Worm (Caenorhabditis elegans) whole organism, young adult: ENCODE measurements around the gene nstp-9.
A peak's percentile ranks its signal among the peaks of the same experiment; 100 is the strongest.

Experiments
- B0019.2 ChIP-seq: fragments of 200-800 bp; sonication (Bioruptor generic); conservative IDR thresholded peaks from 2 replicates; pipeline ENCODE4 v1.3.6; 2022; ENCODE audit warnings: missing genetic modification reagents, missing genetic modification characterization, missing compliant biosample characterization
- B0261.1 ChIP-seq: sonication (generic microtip); optimal IDR thresholded peaks from 2 replicates; lab custom pipeline; 2016; ENCODE audit warnings: mild to moderate bottlenecking, missing genetic modification characterization, moderate library complexity, missing compliant biosample characterization
- K11D2.4 ChIP-seq: fragments of 200-800 bp; sonication (Bioruptor generic); IDR thresholded peaks from 2 replicates; pipeline ENCODE4 v1.3.6; 2022; ENCODE audit warnings: missing genetic modification reagents, missing genetic modification characterization, missing compliant biosample characterization
- Y95B8A.8 ChIP-seq: fragments of 200-800 bp; sonication (Bioruptor generic); IDR thresholded peaks from 2 replicates; pipeline ENCODE4 v1.3.6; 2022; ENCODE audit warnings: missing genetic modification reagents, missing genetic modification characterization, missing compliant biosample characterization
- athp-1 ChIP-seq: sonication (generic microtip); optimal IDR thresholded peaks from 2 replicates; lab custom pipeline; 2017; ENCODE audit warnings: mild to moderate bottlenecking, missing genetic modification characterization, missing compliant biosample characterization
- cebp-1 ChIP-seq, 2 experiments: fragments of 200-800 bp in 1 of 2; sonication (Bioruptor generic) in 1 of 2; sonication (generic microtip) in 1 of 2; IDR thresholded peaks in 1 of 2; optimal IDR thresholded peaks in 1 of 2; 2 replicates each; pipeline versions ENCODE4 v1.3.6 to Lab custom; 2017 to 2022; ENCODE audit warnings: missing compliant biosample characterization in 2 of 2, missing genetic modification characterization in 2 of 2, mild to moderate bottlenecking in 1 of 2, missing genetic modification reagents in 1 of 2, moderate library complexity in 1 of 2
- efl-1 ChIP-seq: fragments of 150-350 bp; optimal IDR thresholded peaks from 2 replicates; lab custom pipeline; 2014; ENCODE audit warnings: missing biosample characterization, missing genetic modification reagents, missing genetic modification characterization
- lir-1 ChIP-seq: fragments of 200-800 bp; sonication (Bioruptor generic); conservative IDR thresholded peaks from 2 replicates; pipeline ENCODE4 v1.3.6; 2022; ENCODE audit warnings: missing genetic modification reagents, missing genetic modification characterization, missing compliant biosample characterization
- madf-8 ChIP-seq: fragments of 200-800 bp; sonication (Bioruptor generic); conservative IDR thresholded peaks from 2 replicates; pipeline ENCODE4 v1.3.6; 2022; ENCODE audit warnings: missing genetic modification reagents, missing genetic modification characterization, missing compliant biosample characterization
- mes-4 ChIP-seq: sonication (generic microtip); optimal IDR thresholded peaks from 2 replicates; lab custom pipeline; 2016; ENCODE audit warnings: missing genotype, missing genetic modification characterization, missing compliant biosample characterization
- mxl-1 ChIP-seq: sonication (generic microtip); optimal IDR thresholded peaks from 2 replicates; lab custom pipeline; 2016; ENCODE audit warnings: missing genetic modification characterization, missing compliant biosample characterization
- nfya-1 ChIP-seq: sonication (generic microtip); optimal IDR thresholded peaks from 2 replicates; lab custom pipeline; 2017; ENCODE audit warnings: antibody characterized with exemption, missing compliant biosample characterization, missing genetic modification characterization, borderline replicate concordance; ENCODE audit not compliant: insufficient read depth
- snpc-3.4 ChIP-seq: sonication (generic microtip); optimal IDR thresholded peaks from 2 replicates; lab custom pipeline; 2017; ENCODE audit warnings: missing genetic modification characterization, mild to moderate bottlenecking, missing compliant biosample characterization, antibody characterized with exemption, moderate library complexity, missing genotype, missing genetic modification reagents
- sptf-2 ChIP-seq: fragments of 200-800 bp; sonication (Bioruptor generic); optimal IDR thresholded peaks from 2 replicates; lab custom pipeline; 2018; ENCODE audit warnings: mild to moderate bottlenecking, missing genetic modification characterization, missing compliant biosample characterization
- xnd-1 ChIP-seq: sonication (generic microtip); optimal IDR thresholded peaks from 2 replicates; lab custom pipeline; 2016; ENCODE audit warnings: missing genotype, missing genetic modification reagents, missing genetic modification characterization, missing compliant biosample characterization

The nstp-9 gene

DNA sequence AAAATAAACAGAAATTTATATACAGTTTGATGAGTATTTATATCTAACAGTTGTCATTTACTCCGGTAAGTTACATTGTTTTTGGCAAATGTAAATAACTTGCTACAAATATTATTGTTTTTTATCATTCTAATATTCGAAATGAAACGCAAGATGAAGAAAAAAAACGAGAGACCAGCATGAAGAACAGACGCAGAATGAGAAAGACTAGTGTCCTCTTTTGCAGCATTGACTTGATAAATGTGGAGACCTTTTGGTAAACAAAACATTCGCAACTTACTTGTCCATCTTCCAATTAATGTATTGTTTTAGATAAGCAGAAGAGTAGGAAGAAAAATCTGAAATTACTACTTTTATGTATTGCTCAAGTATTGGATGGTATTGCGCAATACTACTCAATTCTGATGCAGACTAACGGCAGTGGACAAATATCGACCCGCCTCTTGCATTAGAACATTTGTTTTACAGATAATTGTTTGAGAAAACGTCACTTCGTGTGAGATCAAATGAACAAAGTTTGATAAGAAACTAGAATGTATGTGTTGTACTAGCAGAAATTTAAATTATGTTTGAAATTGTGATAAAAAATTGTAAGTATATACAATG, 42.3 kb downstream of the nstp-9 start, which contains the start of gene pgp-6:
Gene pgp-6 (minus strand): TSS at position 288 of the 606 bp plus-strand sequence.
- TF ChIP-seq cebp-1 (GFP tag; IDR thresholded peaks at IDR 0.05; lab: Robert Waterston, UW) (peak; percentile 39; the same call in 1 of the 2 replicates), cebp-1 (tag; optimal IDR thresholded peaks at IDR 0.05; lab: Kevin White, UChicago) (no peak), snpc-3.4 (tag; lab: Kevin White, UChicago) (no peak)
- TF ChIP-seq, all 124 proteins: peak for 1

ce11 chrX:10870137-10870536, 49.4 kb downstream of the nstp-9 start, which contains the start of gene pgp-7:
Gene pgp-7, minus strand, starts transcription at chrX:10870237.
- TF ChIP-seq athp-1 (tag; lab: Kevin White, UChicago) (no peak), Y95B8A.8 (GFP tag; lab: Robert Waterston, UW) (no peak), K11D2.4 (no peak), xnd-1 (tag; lab: Kevin White, UChicago) (no peak), nfya-1 (tag; lab: Kevin White, UChicago) (no peak), lir-1 (GFP tag; lab: Robert Waterston, UW) (no peak), mxl-1 (tag; lab: Kevin White, UChicago) (no peak), efl-1 (GFP tag; lab: Kevin White, UChicago) (no peak), B0019.2 (no peak), sptf-2 (GFP tag; lab: Kevin White, UChicago) (no peak), B0261.1 (tag; lab: Kevin White, UChicago) (no peak), mes-4 (tag; lab: Kevin White, UChicago) (no peak), madf-8 (GFP tag; lab: Robert Waterston, UW) (no peak)
